Worm (Caenorhabditis elegans): ENCODE measurements around the gene dmsr-15.

Gene dmsr-15

DNA sequence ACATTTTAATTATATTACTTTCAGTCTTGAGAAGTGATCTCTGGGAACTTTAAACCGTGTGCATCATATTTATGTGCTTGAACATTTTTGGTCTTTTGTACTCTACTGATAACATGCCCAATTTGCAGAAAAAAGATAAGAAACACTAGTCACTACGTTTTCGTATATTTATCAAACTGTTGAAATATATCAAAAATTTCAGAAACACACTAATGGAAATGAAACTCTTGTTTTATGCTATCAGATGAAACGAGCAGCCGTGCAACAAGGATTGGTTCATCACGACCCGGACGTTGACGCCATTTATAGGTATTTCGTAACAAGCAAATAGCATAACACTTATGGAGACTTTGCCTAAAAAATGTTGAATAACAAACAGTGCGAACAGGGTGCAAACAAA, 5.3 kb downstream of the dmsr-15 start:
- TF ChIP-seq nhr-20 (tag; optimal IDR thresholded peaks at IDR 0.05) (peak; percentile 6), lin-35 (GFP tag; optimal IDR thresholded peaks at IDR 0.05) (peak in 1 of 2 experiments; percentile 10), isw-1 (GFP tag; IDR thresholded peaks at IDR 0.05) (no peak), elt-2 (tag; optimal IDR thresholded peaks at IDR 0.05) (peak; percentile 89), C04F5.9 (tag; optimal IDR thresholded peaks at IDR 0.05) (no peak)

DNA sequence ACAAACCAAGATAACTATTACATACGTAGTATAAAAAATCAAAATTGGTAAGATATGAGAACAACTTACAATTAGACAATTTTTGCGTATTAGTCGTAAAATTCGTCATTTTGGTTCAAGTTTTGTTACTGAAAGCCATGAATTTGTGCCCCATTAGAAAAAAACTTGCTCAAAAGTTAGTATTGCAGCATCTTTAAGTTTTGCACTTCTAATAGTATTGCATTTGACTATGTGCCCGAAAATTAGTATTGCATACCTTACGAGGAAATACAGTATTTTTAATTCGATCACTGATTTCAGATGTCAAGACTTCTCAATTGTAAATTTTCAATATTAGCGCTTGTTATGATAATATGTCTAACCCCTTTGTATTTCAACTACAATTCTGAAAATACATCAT, 7.2 kb downstream of the dmsr-15 start, which contains the start of gene T15B7.8:
T15B7.8 (plus strand) TSS at position 301 of the 400 bp plus-strand sequence.
- no peak for TF ChIP-seq dsc-1 (tag; optimal IDR thresholded peaks at IDR 0.05)
- TF ChIP-seq unc-30 (tag; optimal IDR thresholded peaks at IDR 0.05) = no peak
- no peak for TF ChIP-seq sox-4 (tag; optimal IDR thresholded peaks at IDR 0.05)
- TF ChIP-seq nhr-90 (tag; optimal IDR thresholded peaks at IDR 0.05; ENCODE audit: poor library complexity) = no peak
- no peak for TF ChIP-seq hlh-17 (GFP tag; optimal IDR thresholded peaks at IDR 0.05; ENCODE audit: borderline replicate concordance)
- no peak for TF ChIP-seq xbp-1 (tag; optimal IDR thresholded peaks at IDR 0.05)
- no peak for TF ChIP-seq ceh-63 (GFP tag; optimal IDR thresholded peaks at IDR 0.05)
- no peak for TF ChIP-seq ces-1 (GFP tag; optimal IDR thresholded peaks at IDR 0.05)
- TF ChIP-seq mab-9 (GFP tag; IDR thresholded peaks at IDR 0.05) = no peak
- no peak for TF ChIP-seq nhr-47 (tag; optimal IDR thresholded peaks at IDR 0.05)
- no peak for TF ChIP-seq F16B12.6 (tag; optimal IDR thresholded peaks at IDR 0.05)
- TF ChIP-seq elt-2 (tag; optimal IDR thresholded peaks at IDR 0.05) = no peak
- TF ChIP-seq irx-1 (tag; optimal IDR thresholded peaks at IDR 0.05) = no peak

DNA sequence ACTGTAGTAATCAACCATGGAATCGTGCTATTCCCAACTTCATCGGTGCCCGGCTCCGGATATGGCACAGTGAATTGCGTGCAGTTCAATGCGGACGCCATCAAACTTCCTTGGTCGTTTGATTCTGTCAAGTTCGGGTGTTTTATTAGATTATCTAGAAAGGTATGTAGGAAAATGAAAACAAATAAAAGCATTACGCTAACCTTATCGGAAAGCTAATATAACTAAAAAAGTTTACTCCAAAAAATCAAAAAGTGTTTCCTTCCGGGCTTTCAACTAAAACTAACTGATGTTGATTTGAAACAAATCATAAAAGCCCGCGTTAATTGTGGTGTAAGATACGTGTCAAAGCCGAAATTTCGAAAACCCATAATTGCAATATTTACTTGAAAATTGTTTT, 8.9 kb downstream of the dmsr-15 start, which contains the start of gene dmsr-13:
dmsr-13 (minus strand) TSS at position 101 of the 400 bp plus-strand sequence.
- TF ChIP-seq ceh-82 (tag; optimal IDR thresholded peaks at IDR 0.05) = no peak
- TF ChIP-seq lin-14 (GFP tag; optimal IDR thresholded peaks at IDR 0.05) = no peak
- no peak for TF ChIP-seq nhr-90 (tag; optimal IDR thresholded peaks at IDR 0.05; ENCODE audit: poor library complexity)
- no peak for TF ChIP-seq sptf-1 (tag; optimal IDR thresholded peaks at IDR 0.05)
- no peak for TF ChIP-seq jun-1 (tag; optimal IDR thresholded peaks at IDR 0.05)
- no peak for TF ChIP-seq nhr-85 (tag)
- no peak for TF ChIP-seq skn-1 (tag; optimal IDR thresholded peaks at IDR 0.05)
- no peak for TF ChIP-seq pax-3 (tag; optimal IDR thresholded peaks at IDR 0.05)
- no peak for TF ChIP-seq fkh-10 (GFP tag; optimal IDR thresholded peaks at IDR 0.05)
- no peak for TF ChIP-seq Y116A8C.19 (tag; optimal IDR thresholded peaks at IDR 0.05; ENCODE audit: borderline replicate concordance)
- TF ChIP-seq mdl-1 (tag; optimal IDR thresholded peaks at IDR 0.05) = no peak
- no peak for TF ChIP-seq mef-2 (tag; optimal IDR thresholded peaks at IDR 0.05)
- no peak for TF ChIP-seq zag-1 (tag; optimal IDR thresholded peaks at IDR 0.05)
- no peak for TF ChIP-seq C16A3.4 (tag; optimal IDR thresholded peaks at IDR 0.05)
- no peak for TF ChIP-seq elt-2 (tag; optimal IDR thresholded peaks at IDR 0.05)
- no peak for TF ChIP-seq C04F5.9 (tag; optimal IDR thresholded peaks at IDR 0.05)
- no peak for TF ChIP-seq mab-9 (GFP tag; IDR thresholded peaks at IDR 0.05)
- TF ChIP-seq unc-62 (GFP tag; optimal IDR thresholded peaks at IDR 0.05) = no peak
- no peak for TF ChIP-seq lin-35 (GFP tag; optimal IDR thresholded peaks at IDR 0.05)

DNA sequence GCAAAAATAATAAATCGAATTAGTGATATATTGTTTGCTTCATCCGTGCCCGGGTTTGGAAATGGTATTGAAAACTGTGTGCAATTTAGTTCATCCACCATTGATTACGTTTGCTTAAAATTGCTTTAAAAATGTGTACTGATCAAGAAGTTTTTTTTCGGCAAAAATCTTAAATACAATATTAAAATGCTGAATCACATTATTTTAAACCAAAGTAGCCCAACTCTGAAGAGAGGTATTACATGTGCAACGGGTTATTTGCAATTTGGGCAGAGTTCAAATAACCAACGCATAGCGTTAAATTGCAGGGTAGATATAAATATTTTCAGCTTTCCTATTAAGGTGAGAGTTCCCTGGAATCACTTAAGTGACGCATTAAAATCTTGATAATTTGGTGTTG, 11.5 kb downstream of the dmsr-15 start, which contains the start of gene dmsr-14:
dmsr-14 (minus strand) TSS at position 101 of the 400 bp plus-strand sequence.
- TF ChIP-seq zag-1 (tag; optimal IDR thresholded peaks at IDR 0.05) = no peak
- peak; percentile 7 for TF ChIP-seq hlh-4 (tag; optimal IDR thresholded peaks at IDR 0.05)
- TF ChIP-seq skn-1 (tag; optimal IDR thresholded peaks at IDR 0.05) = no peak
- TF ChIP-seq C04F5.9 (tag; optimal IDR thresholded peaks at IDR 0.05) = no peak
- TF ChIP-seq fkh-8 (tag; optimal IDR thresholded peaks at IDR 0.05) = peak; percentile 48
- no peak for TF ChIP-seq nhr-12 (tag; optimal IDR thresholded peaks at IDR 0.05)
- no peak for TF ChIP-seq snu-23 (GFP tag; optimal IDR thresholded peaks at IDR 0.05)

DNA sequence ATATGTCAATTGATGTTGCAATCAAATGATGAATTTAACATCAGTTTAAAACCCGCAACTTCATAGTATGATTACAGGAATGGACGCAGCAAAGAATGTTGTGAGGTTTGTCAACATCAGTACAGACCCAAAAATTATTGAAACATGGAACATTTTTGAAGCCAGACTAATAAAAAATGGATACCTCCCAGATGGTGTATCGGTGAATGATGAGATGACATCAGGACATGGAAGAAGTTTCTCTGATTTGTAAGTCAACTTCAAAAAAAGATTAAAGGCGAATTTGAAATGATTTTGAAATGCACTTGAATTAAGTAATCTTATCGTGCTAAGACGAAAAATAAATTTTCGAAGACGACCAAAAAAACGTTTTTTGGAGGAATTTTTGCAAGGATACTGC, 14.8 kb downstream of the dmsr-15 start:
- TF ChIP-seq elt-3 (tag; optimal IDR thresholded peaks at IDR 0.05) (no peak), grh-1 (GFP tag; IDR thresholded peaks at IDR 0.05) (no peak), efl-1 (optimal IDR thresholded peaks at IDR 0.05) (no peak), efl-1 (GFP tag; optimal IDR thresholded peaks at IDR 0.05 in 1 of 2) (peak in 1 of 2 experiments; percentile 77), sptf-1 (tag; optimal IDR thresholded peaks at IDR 0.05) (no peak)

Data from whole organism, L1 larva.